Fruit fly (Drosophila melanogaster): ENCODE measurements around the gene CG13685.

Gene CG13685

dm6 chr3L:7719418-7719789, 27.7 kb upstream of the CG13685 start:
- TF ChIP-seq gfzf (GFP tag; optimal IDR thresholded peaks at IDR 0.05) (no peak), pnt (GFP tag; optimal IDR thresholded peaks at IDR 0.05) (no peak), Awh (GFP tag; IDR thresholded peaks at IDR 0.05) (0 out of 2 replicates have a peak, but pooled peaks have one; percentile 18), Hr39 (optimal IDR thresholded peaks at IDR 0.05) (no peak), sd (tag; optimal IDR thresholded peaks at IDR 0.05) (peak; percentile 27), bsh (GFP tag; optimal IDR thresholded peaks at IDR 0.05) (peak in 1 of 2 experiments; percentile 37), CG8944 (GFP tag; optimal IDR thresholded peaks at IDR 0.05) (no peak), Nf-YA (GFP tag; IDR thresholded peaks at IDR 0.05) (no peak), nom (GFP tag; optimal IDR thresholded peaks at IDR 0.05) (peak; percentile 96), chm (GFP tag; IDR thresholded peaks at IDR 0.05) (no peak), mirr (GFP tag; optimal IDR thresholded peaks at IDR 0.05) (peak; percentile 10), exex (tag; optimal IDR thresholded peaks at IDR 0.05) (peak; percentile 37), grn (GFP tag; optimal IDR thresholded peaks at IDR 0.05) (peak; percentile 38), unc-4 (GFP tag; IDR thresholded peaks at IDR 0.05; ENCODE audit: partially characterized antibody) (no peak), sug (tag; optimal IDR thresholded peaks at IDR 0.05) (peak; percentile 69), cg (GFP tag; optimal IDR thresholded peaks at IDR 0.05) (no peak), Taf1 (GFP tag; IDR thresholded peaks at IDR 0.05) (no peak), CG17612 (GFP tag; IDR thresholded peaks at IDR 0.05) (no peak)

- TF ChIP-seq HmgZ (tag; optimal IDR thresholded peaks at IDR 0.05) = peak; percentile 49
- TF ChIP-seq grn (GFP tag; optimal IDR thresholded peaks at IDR 0.05) = peak; percentile 34
- TF ChIP-seq tup (GFP tag; optimal IDR thresholded peaks at IDR 0.05) = no peak
- peak; percentile 85 for TF ChIP-seq GATAe (GFP tag; conservative IDR thresholded peaks at IDR 0.05)
- no peak for TF ChIP-seq CG11093 (GFP tag; IDR thresholded peaks at IDR 0.05)
- peak; percentile 52; the same call in 1 of the 2 replicates for TF ChIP-seq rib (GFP tag; IDR thresholded peaks at IDR 0.05)
- no peak for TF ChIP-seq Sin3A (optimal IDR thresholded peaks at IDR 0.05)
- no peak for TF ChIP-seq Ets65A (GFP tag)
- no peak for TF ChIP-seq schlank (tag; optimal IDR thresholded peaks at IDR 0.05)
- no peak for TF ChIP-seq CG10654 (GFP tag; optimal IDR thresholded peaks at IDR 0.05)
- TF ChIP-seq sug (tag; optimal IDR thresholded peaks at IDR 0.05) = peak; percentile 99
- peak; percentile 91 for TF ChIP-seq exex (tag; optimal IDR thresholded peaks at IDR 0.05)
- peak; percentile 85 for TF ChIP-seq mirr (GFP tag; optimal IDR thresholded peaks at IDR 0.05)
- peak; percentile 70 for TF ChIP-seq CG34376 (GFP tag; optimal IDR thresholded peaks at IDR 0.05)
- TF ChIP-seq CG8290 (GFP tag; optimal IDR thresholded peaks at IDR 0.05) = no peak
- peak in 1 of 2 experiments; percentile 13 for TF ChIP-seq CG8290 (tag; optimal IDR thresholded peaks at IDR 0.05)
- TF ChIP-seq sd (tag; optimal IDR thresholded peaks at IDR 0.05) = peak; percentile 65
Observed at dm6 chr3L:7721527-7721926, 25.6 kb upstream of the CG13685 start.

dm6 chr3L:7726285-7726684, 20.9 kb upstream of the CG13685 start, which contains the start of gene CG7457:
Gene CG7457 (minus strand): TSS chr3L:7726473.
- TF ChIP-seq CG8290 (GFP tag; optimal IDR thresholded peaks at IDR 0.05) (peak; percentile 5), CG8290 (tag; optimal IDR thresholded peaks at IDR 0.05) (peak; percentile 28 to 75), bbx (GFP tag; IDR thresholded peaks at IDR 0.05; ENCODE audit: partially characterized antibody) (peak; percentile 95), CG2129 (GFP tag; IDR thresholded peaks at IDR 0.05; ENCODE audit: partially characterized antibody) (peak; percentile 81; the same call in 1 of the 2 replicates), tna (GFP tag; IDR thresholded peaks at IDR 0.05; ENCODE audit: partially characterized antibody) (peak; percentile 91), da (GFP tag; optimal IDR thresholded peaks at IDR 0.05) (no peak), nmo (GFP tag; optimal IDR thresholded peaks at IDR 0.05) (peak; percentile 32), CG15514 (GFP tag; optimal IDR thresholded peaks at IDR 0.05) (peak; percentile 15), Doc3 (GFP tag; IDR thresholded peaks at IDR 0.05; ENCODE audit: partially characterized antibody) (peak; percentile 93), CG7963 (GFP tag; IDR thresholded peaks at IDR 0.05; ENCODE audit: partially characterized antibody) (peak; percentile 90), CG10267 (tag; optimal IDR thresholded peaks at IDR 0.05) (peak; percentile 10), MBD-R2 (GFP tag; IDR thresholded peaks at IDR 0.05) (peak; percentile 85), vvl (GFP tag; IDR thresholded peaks at IDR 0.05) (peak; percentile 75), CG9932 (GFP tag; IDR thresholded peaks at IDR 0.05) (peak; percentile 25; the same call in 1 of the 2 replicates), CG13287 (GFP tag; IDR thresholded peaks at IDR 0.05; ENCODE audit: partially characterized antibody) (peak; percentile 97), maf-S (GFP tag; optimal IDR thresholded peaks at IDR 0.05) (no peak), sna (GFP tag; IDR thresholded peaks at IDR 0.05; ENCODE audit: partially characterized antibody) (peak; percentile 93), phol (tag; optimal IDR thresholded peaks at IDR 0.05) (peak; percentile 20), CG3281 (GFP tag; optimal IDR thresholded peaks at IDR 0.05) (no peak), stwl (tag; optimal IDR thresholded peaks at IDR 0.05) (peak; percentile 95), HLH4C (GFP tag; IDR thresholded peaks at IDR 0.05; ENCODE audit: partially characterized antibody) (peak; percentile 90)
